Fruit fly (Drosophila melanogaster) whole organism, embryonic: ENCODE results near the gene CG3515.

Experiments used
- B-H2 ChIP-seq: fragments of 200-800 bp; sonication (Bioruptor generic); optimal IDR thresholded peaks from 2 replicates; lab custom pipeline; 2018; ENCODE audit warnings: missing biosample characterization, mild to moderate bottlenecking, missing genetic modification characterization
- BEAF-32 ChIP-seq: fragments of 200-800 bp; sonication (Bioruptor generic); optimal IDR thresholded peaks from 3 replicates; lab custom pipeline; 2017; ENCODE audit warnings: missing biosample characterization, missing genetic modification characterization, mild to moderate bottlenecking, moderate library complexity, missing genetic modification reagents
- Bdp1 ChIP-seq: fragments of 200-800 bp; sonication (Bioruptor generic); optimal IDR thresholded peaks from 3 replicates; lab custom pipeline; 2016; ENCODE audit warnings: missing biosample characterization, missing genetic modification characterization
- CG11560 ChIP-seq: fragments of 200-800 bp; sonication (Bioruptor generic); IDR thresholded peaks from 3 replicates; pipeline ENCODE4 v1.3.6; 2022; ENCODE audit warnings: missing biosample characterization, missing genetic modification characterization
- CG12659 ChIP-seq: fragments of 200-800 bp; sonication (Bioruptor generic); optimal IDR thresholded peaks from 3 replicates; lab custom pipeline; 2017; ENCODE audit warnings: mild to moderate bottlenecking, missing biosample characterization, missing genetic modification reagents, missing genetic modification characterization
- CG14710 ChIP-seq: fragments of 200-800 bp; sonication (Bioruptor generic); optimal IDR thresholded peaks from 3 replicates; lab custom pipeline; 2019; ENCODE audit warnings: missing biosample characterization, mild to moderate bottlenecking, missing genetic modification characterization, moderate library complexity
- CG17385 ChIP-seq: fragments of 200-800 bp; sonication (Bioruptor generic); optimal IDR thresholded peaks from 3 replicates; lab custom pipeline; 2018; ENCODE audit warnings: missing biosample characterization, mild to moderate bottlenecking, missing genetic modification characterization
- CG17802 ChIP-seq: fragments of 200-800 bp; sonication (Bioruptor generic); optimal IDR thresholded peaks from 2 replicates; lab custom pipeline; 2018; ENCODE audit warnings: missing biosample characterization, mild to moderate bottlenecking, missing genetic modification characterization, moderate library complexity
- CG17912 ChIP-seq: fragments of 200-800 bp; sonication (Bioruptor generic); optimal IDR thresholded peaks from 2 replicates; lab custom pipeline; 2018; ENCODE audit warnings: missing biosample characterization, mild to moderate bottlenecking, missing genetic modification characterization
- CG2120 ChIP-seq: fragments of 200-800 bp; sonication (Bioruptor generic); optimal IDR thresholded peaks from 3 replicates; lab custom pipeline; 2016; ENCODE audit warnings: missing biosample characterization, missing genetic modification characterization
- CG4360 ChIP-seq: fragments of 200-800 bp; sonication (Bioruptor generic); IDR thresholded peaks from 2 replicates; pipeline ENCODE4 v1.3.6; 2022; ENCODE audit warnings: missing biosample characterization, missing genetic modification characterization
- CG4854 ChIP-seq: fragments of 200-800 bp; sonication (Bioruptor generic); optimal IDR thresholded peaks from 2 replicates; lab custom pipeline; 2016; ENCODE audit warnings: missing biosample characterization, missing genetic modification characterization, inconsistent platforms
- CG6272 ChIP-seq: fragments of 200-800 bp; sonication (Bioruptor generic); IDR thresholded peaks from 2 replicates; pipeline ENCODE4 v1.3.6; 2022; ENCODE audit warnings: missing biosample characterization, missing genetic modification characterization
- CG8388 ChIP-seq: fragments of 200-800 bp; sonication (Bioruptor generic); optimal IDR thresholded peaks from 2 replicates; lab custom pipeline; 2019; ENCODE audit warnings: missing biosample characterization, mild to moderate bottlenecking, missing genetic modification characterization, moderate library complexity
- CG9215 ChIP-seq: fragments of 200-800 bp; sonication (Bioruptor generic); IDR thresholded peaks from 2 replicates; pipeline ENCODE4 v1.3.6; 2022; ENCODE audit warnings: missing biosample characterization, missing genetic modification characterization
- CG9932 ChIP-seq: fragments of 200-800 bp; sonication (Bioruptor generic); IDR thresholded peaks from 2 replicates; pipeline ENCODE4 v1.3.6; 2022; ENCODE audit warnings: missing biosample characterization, missing genetic modification characterization
- Chrac-16 ChIP-seq: fragments of 200-800 bp; sonication (Bioruptor generic); optimal IDR thresholded peaks from 3 replicates; lab custom pipeline; 2016; ENCODE audit warnings: missing biosample characterization, missing genetic modification characterization
- Dfd ChIP-seq, 2 experiments: fragments of >200 bp; optimal IDR thresholded peaks; 2 replicates each; lab custom pipeline; 2017; ENCODE audit warnings: missing biosample characterization in 2 of 2, missing genetic modification characterization in 2 of 2
- Dip2 ChIP-seq: fragments of 200-800 bp; sonication (Bioruptor generic); IDR thresholded peaks from 2 replicates; pipeline ENCODE4 v1.3.6; 2022; ENCODE audit warnings: missing biosample characterization, missing genetic modification characterization
- Dll ChIP-seq: fragments of 200-800 bp; sonication (Bioruptor generic); IDR thresholded peaks from 4 replicates; pipeline ENCODE4 v1.3.6; 2022; ENCODE audit warnings: missing biosample characterization, missing genetic modification characterization; ENCODE audit not compliant: partially characterized antibody
- E2f1 ChIP-seq: fragments of 200-800 bp; sonication (Bioruptor generic); IDR thresholded peaks from 2 replicates; pipeline ENCODE4 v1.3.6; 2022; ENCODE audit warnings: missing biosample characterization, missing genetic modification characterization
- H15 ChIP-seq: fragments of 200-800 bp; sonication (Bioruptor generic); IDR thresholded peaks from 3 replicates; pipeline ENCODE4 v1.3.6; 2022; ENCODE audit warnings: missing biosample characterization, missing genetic modification characterization
- Hr3 ChIP-seq: fragments of 200-800 bp; sonication (Bioruptor generic); optimal IDR thresholded peaks from 3 replicates; lab custom pipeline; 2016; ENCODE audit warnings: missing biosample characterization, missing genetic modification characterization
- Lhr ChIP-seq: fragments of 200-800 bp; sonication (Bioruptor generic); optimal IDR thresholded peaks from 3 replicates; lab custom pipeline; 2017; ENCODE audit warnings: mild to moderate bottlenecking, missing biosample characterization, missing genetic modification reagents, missing genetic modification characterization
- MBD-R2 ChIP-seq: fragments of 200-800 bp; sonication (Bioruptor generic); IDR thresholded peaks from 2 replicates; pipeline ENCODE4 v1.3.6; 2022; ENCODE audit warnings: missing biosample characterization, missing genetic modification characterization
- Opbp ChIP-seq: fragments of 200-800 bp; sonication (Bioruptor generic); IDR thresholded peaks from 3 replicates; pipeline ENCODE4 v1.3.6; 2022; ENCODE audit warnings: missing biosample characterization, missing genetic modification characterization; ENCODE audit not compliant: partially characterized antibody
- Rx ChIP-seq: fragments of 200-800 bp; sonication (Bioruptor generic); IDR thresholded peaks from 2 replicates; pipeline ENCODE4 v1.3.6; 2022; ENCODE audit warnings: missing biosample characterization, missing genetic modification characterization
- Sin3A ChIP-seq: fragments of >200 bp; optimal IDR thresholded peaks from 2 replicates; lab custom pipeline; 2018
- amos ChIP-seq: fragments of 200-800 bp; sonication (Bioruptor generic); IDR thresholded peaks from 2 replicates; pipeline ENCODE4 v1.3.6; 2022; ENCODE audit warnings: missing biosample characterization, missing genetic modification characterization; ENCODE audit not compliant: partially characterized antibody
- exex ChIP-seq: fragments of 200-800 bp; sonication (Bioruptor generic); optimal IDR thresholded peaks from 4 replicates; lab custom pipeline; 2018; ENCODE audit warnings: missing biosample characterization, mild to moderate bottlenecking, missing genetic modification characterization, moderate library complexity
- gt ChIP-seq: fragments of 200-800 bp; sonication (Bioruptor generic); IDR thresholded peaks from 2 replicates; pipeline ENCODE4 v1.3.6; 2022; ENCODE audit warnings: missing biosample characterization, missing genetic modification characterization
- jumu ChIP-seq: fragments of 200-800 bp; sonication (Bioruptor generic); optimal IDR thresholded peaks from 3 replicates; lab custom pipeline; 2016; ENCODE audit warnings: missing biosample characterization, missing genetic modification characterization
- lab ChIP-seq: fragments of 200-800 bp; sonication (Bioruptor generic); optimal IDR thresholded peaks from 3 replicates; lab custom pipeline; 2017; ENCODE audit warnings: missing biosample characterization, missing genetic modification characterization, mild to moderate bottlenecking, moderate library complexity, missing genetic modification reagents
- lilli ChIP-seq: fragments of 200-800 bp; sonication (Bioruptor generic); optimal IDR thresholded peaks from 3 replicates; lab custom pipeline; 2016; ENCODE audit warnings: missing biosample characterization, missing genetic modification characterization
- lmd ChIP-seq: fragments of 200-800 bp; sonication (Bioruptor generic); IDR thresholded peaks from 2 replicates; pipeline ENCODE4 v1.3.6; 2022; ENCODE audit warnings: missing biosample characterization, missing genetic modification characterization
- maf-S ChIP-seq: fragments of 200-800 bp; sonication (Bioruptor generic); optimal IDR thresholded peaks from 2 replicates; lab custom pipeline; 2016; ENCODE audit warnings: missing biosample characterization, missing genetic modification characterization
- nerfin-1 ChIP-seq: fragments of 200-800 bp; sonication (Bioruptor generic); optimal IDR thresholded peaks from 3 replicates; lab custom pipeline; 2019; ENCODE audit warnings: missing biosample characterization, mild to moderate bottlenecking, missing genetic modification characterization, moderate library complexity
- onecut ChIP-seq: fragments of 200-800 bp; sonication (Bioruptor generic); IDR thresholded peaks from 2 replicates; pipeline ENCODE4 v1.3.6; 2022; ENCODE audit warnings: missing biosample characterization, missing genetic modification characterization
- prd ChIP-seq, 3 experiments: fragments of >200 bp in 2 of 3; fragments of 200-800 bp in 1 of 3; sonication (Bioruptor generic) in 1 of 3; optimal IDR thresholded peaks in 2 of 3; IDR thresholded peaks in 1 of 3; 2 replicates in 2 of 3; 3 replicates in 1 of 3; pipeline versions ENCODE4 v1.3.6 to Lab custom; 2017 to 2022; ENCODE audit warnings: missing biosample characterization in 1 of 3, missing genetic modification characterization in 1 of 3
- pum ChIP-seq: fragments of 200-800 bp; sonication (Bioruptor generic); optimal IDR thresholded peaks from 2 replicates; lab custom pipeline; 2016; ENCODE audit warnings: missing biosample characterization, missing genetic modification characterization
- pzg ChIP-seq: fragments of 200-800 bp; sonication (Bioruptor generic); optimal IDR thresholded peaks from 3 replicates; lab custom pipeline; 2018; ENCODE audit warnings: missing biosample characterization, mild to moderate bottlenecking, missing genetic modification characterization, moderate library complexity
- rib ChIP-seq: fragments of 200-800 bp; sonication (Bioruptor generic); IDR thresholded peaks from 2 replicates; pipeline ENCODE4 v1.3.6; 2022; ENCODE audit warnings: missing biosample characterization, missing genetic modification characterization
- slp2 ChIP-seq: fragments of 200-800 bp; sonication (Bioruptor generic); optimal IDR thresholded peaks from 2 replicates; lab custom pipeline; 2016; ENCODE audit warnings: missing biosample characterization, missing genetic modification characterization
- sna ChIP-seq: fragments of 200-800 bp; sonication (Bioruptor generic); IDR thresholded peaks from 2 replicates; pipeline ENCODE4 v1.3.6; 2022; ENCODE audit warnings: missing biosample characterization, missing genetic modification characterization; ENCODE audit not compliant: partially characterized antibody
- stwl ChIP-seq: fragments of 200-800 bp; sonication (Bioruptor generic); optimal IDR thresholded peaks from 3 replicates; lab custom pipeline; 2018; ENCODE audit warnings: missing biosample characterization, mild to moderate bottlenecking, missing genetic modification characterization, moderate library complexity
- tin ChIP-seq: fragments of 200-800 bp; sonication (Bioruptor generic); optimal IDR thresholded peaks from 3 replicates; lab custom pipeline; 2016; ENCODE audit warnings: missing biosample characterization, missing genetic modification characterization
- tx ChIP-seq: fragments of 200-800 bp; sonication (Bioruptor generic); optimal IDR thresholded peaks from 2 replicates; lab custom pipeline; 2016; ENCODE audit warnings: missing biosample characterization, missing genetic modification characterization
- vnd ChIP-seq: fragments of 200-800 bp; sonication (Bioruptor generic); IDR thresholded peaks from 3 replicates; pipeline ENCODE4 v1.3.6; 2022; ENCODE audit warnings: missing biosample characterization, missing genetic modification characterization; ENCODE audit not compliant: partially characterized antibody
- yki ChIP-seq: fragments of >200 bp; optimal IDR thresholded peaks from 3 replicates; lab custom pipeline; 2018
- zfh1 ChIP-seq: fragments of 200-800 bp; sonication (Bioruptor generic); IDR thresholded peaks from 3 replicates; pipeline ENCODE4 v1.3.6; 2022; ENCODE audit warnings: missing biosample characterization, missing genetic modification characterization

Gene CG3515

dm6 chr2L:2585285-2585684 is 32.7 kb upstream of the CG3515 start, which contains the start of gene Drp1 (continued):
- TF ChIP-seq Opbp (peak; percentile 83), CG11560 (tag; lab: Robert Waterston, UW) (0 out of 3 replicates have a peak, but pooled peaks have one; percentile 29), stwl (tag; lab: Kevin White, UChicago) (peak; percentile 99), tx (GFP tag; lab: Kevin White, UChicago) (peak; percentile 14), Chrac-16 (GFP tag; lab: Kevin White, UChicago) (peak; percentile 27), zfh1 (GFP tag; lab: Robert Waterston, UW) (peak; percentile 63; the same call in 1 of the 3 replicates), MBD-R2 (GFP tag; lab: Robert Waterston, UW) (peak; percentile 87), lmd (GFP tag; lab: Robert Waterston, UW) (peak; percentile 44; the same call in 1 of the 2 replicates), amos (GFP tag; lab: Robert Waterston, UW) (peak; percentile 83), lilli (GFP tag; lab: Kevin White, UChicago) (peak; percentile 64), CG8388 (no peak), B-H2 (GFP tag; lab: Kevin White, UChicago) (peak; percentile 71), yki (lab: Kevin White, UChicago) (no peak), slp2 (peak; percentile 30), exex (tag; lab: Kevin White, UChicago) (no peak), CG2120 (GFP tag; lab: Kevin White, UChicago) (peak; percentile 83), lab (GFP tag; lab: Kevin White, UChicago) (no peak), CG9932 (peak; percentile 86), jumu (GFP tag; lab: Kevin White, UChicago) (peak; percentile 75), Hr3 (GFP tag; lab: Kevin White, UChicago) (peak; percentile 47), Bdp1 (peak; percentile 28), Sin3A (lab: Kevin White, UChicago) (peak; percentile 59), CG12659 (GFP tag; lab: Kevin White, UChicago) (peak; percentile 71), gt (GFP tag; lab: Robert Waterston, UW) (0 out of 2 replicates have a peak, but pooled peaks have one; percentile 24), CG4854 (GFP tag; lab: Kevin White, UChicago) (no peak), CG17385 (GFP tag; lab: Kevin White, UChicago) (peak; percentile 13), Rx (GFP tag; lab: Robert Waterston, UW) (no peak), tin (GFP tag; lab: Kevin White, UChicago) (peak; percentile 58), H15 (GFP tag; lab: Robert Waterston, UW) (peak; percentile 47; the same call in 1 of the 3 replicates), sna (peak; percentile 56; the same call in 1 of the 2 replicates), E2f1 (GFP tag; lab: Robert Waterston, UW) (peak; percentile 36; the same call in 1 of the 2 replicates), prd (optimal IDR thresholded peaks at IDR 0.05; lab: Kevin White, UChicago) (no peak), prd (GFP tag; IDR thresholded peaks at IDR 0.05; lab: Robert Waterston, UW) (peak; percentile 60), Dfd (GFP tag; optimal IDR thresholded peaks at IDR 0.05; lab: Kevin White, UChicago) (no peak), Dip2 (GFP tag; lab: Robert Waterston, UW) (no peak), nerfin-1 (tag; lab: Kevin White, UChicago) (peak; percentile 39), CG9215 (GFP tag; lab: Robert Waterston, UW) (no peak; the same call in 1 of the 2 replicates), Lhr (GFP tag; lab: Kevin White, UChicago) (peak; percentile 91), Dll (GFP tag; lab: Robert Waterston, UW) (peak; percentile 59; the same call in 3 of the 4 replicates), pzg (GFP tag; lab: Kevin White, UChicago) (peak; percentile 98), CG17912 (peak; percentile 66), rib (GFP tag; lab: Robert Waterston, UW) (peak; percentile 92), vnd (GFP tag; lab: Robert Waterston, UW) (peak; percentile 56), CG6272 (GFP tag; lab: Robert Waterston, UW) (no peak), CG4360 (GFP tag; lab: Robert Waterston, UW) (peak; percentile 18; the same call in 1 of the 2 replicates), CG17802 (tag; lab: Kevin White, UChicago) (peak; percentile 28), BEAF-32 (GFP tag; lab: Kevin White, UChicago) (peak; percentile 76), onecut (GFP tag; lab: Robert Waterston, UW) (peak; percentile 62), maf-S (GFP tag; lab: Kevin White, UChicago) (peak; percentile 42), pum (peak; percentile 53), CG14710 (tag; lab: Kevin White, UChicago) (peak; percentile 82)
